Fruit fly (Drosophila melanogaster): ENCODE results near the gene zpg.

zpg gene

dm6 chr3L:6576709-6577108 is 29.1 kb downstream of the zpg start (continued):
- TF ChIP-seq CG16779 (GFP tag; IDR thresholded peaks at IDR 0.05) (0 out of 2 replicates have a peak, but pooled peaks have one; percentile 30), dimm (GFP tag; IDR thresholded peaks at IDR 0.05) (peak; percentile 36; the same call in 1 of the 2 replicates), CG12104 (GFP tag; optimal IDR thresholded peaks at IDR 0.05) (peak; percentile 7), abd-A (tag; optimal IDR thresholded peaks at IDR 0.05) (no peak), BtbVII (GFP tag; optimal IDR thresholded peaks at IDR 0.05) (peak; percentile 49), CG4328 (GFP tag; optimal IDR thresholded peaks at IDR 0.05) (no peak), Atf-2 (GFP tag; optimal IDR thresholded peaks at IDR 0.05) (peak; percentile 13), CG12219 (GFP tag; optimal IDR thresholded peaks at IDR 0.05) (peak; percentile 68), CG4707 (GFP tag; optimal IDR thresholded peaks at IDR 0.05) (peak; percentile 76), CG4404 (GFP tag; IDR thresholded peaks at IDR 0.05) (no peak), CG18476 (GFP tag; optimal IDR thresholded peaks at IDR 0.05) (no peak), CG10543 (GFP tag; optimal IDR thresholded peaks at IDR 0.05) (no peak), CG11093 (GFP tag; IDR thresholded peaks at IDR 0.05) (peak; percentile 51; the same call in 1 of the 3 replicates), ssp (GFP tag; IDR thresholded peaks at IDR 0.05) (peak; percentile 30; the same call in 1 of the 2 replicates), CG7786 (GFP tag; optimal IDR thresholded peaks at IDR 0.05) (no peak), CG3407 (GFP tag; optimal IDR thresholded peaks at IDR 0.05) (no peak), C15 (GFP tag; IDR thresholded peaks at IDR 0.05) (peak; percentile 51; the same call in 1 of the 3 replicates), CG12942 (GFP tag; optimal IDR thresholded peaks at IDR 0.05) (peak; percentile 25), eyg (GFP tag; optimal IDR thresholded peaks at IDR 0.05) (peak; percentile 32), CG16863 (GFP tag; optimal IDR thresholded peaks at IDR 0.05) (peak; percentile 36), disco-r (GFP tag; optimal IDR thresholded peaks at IDR 0.05) (no peak), Fer2 (tag; optimal IDR thresholded peaks at IDR 0.05) (no peak), CG33213 (GFP tag; optimal IDR thresholded peaks at IDR 0.05) (no peak), Spps (tag; optimal IDR thresholded peaks at IDR 0.05) (no peak), ap (GFP tag; IDR thresholded peaks at IDR 0.05) (0 out of 2 replicates have a peak, but pooled peaks have one; percentile 32)

dm6 chr3L:6561052-6561451 is 44.8 kb downstream of the zpg start:
- TF ChIP-seq CG3281 (GFP tag; optimal IDR thresholded peaks at IDR 0.05) (no peak), CG18619 (GFP tag; optimal IDR thresholded peaks at IDR 0.05) (no peak), NfI (GFP tag; optimal IDR thresholded peaks at IDR 0.05) (no peak), CG10431 (GFP tag; optimal IDR thresholded peaks at IDR 0.05) (no peak), salm (tag; optimal IDR thresholded peaks at IDR 0.05) (no peak), ssp (GFP tag; IDR thresholded peaks at IDR 0.05) (no peak), zfh1 (GFP tag; IDR thresholded peaks at IDR 0.05) (peak; percentile 31; the same call in 1 of the 3 replicates), Atf-2 (GFP tag; optimal IDR thresholded peaks at IDR 0.05) (no peak), CG16779 (GFP tag; IDR thresholded peaks at IDR 0.05) (no peak), CG3163 (GFP tag; optimal IDR thresholded peaks at IDR 0.05) (no peak), Blimp-1 (GFP tag; optimal IDR thresholded peaks at IDR 0.05) (no peak), org-1 (GFP tag; optimal IDR thresholded peaks at IDR 0.05) (no peak), CG9876 (GFP tag; optimal IDR thresholded peaks at IDR 0.05) (no peak), Abd-B (GFP tag; optimal IDR thresholded peaks at IDR 0.05) (no peak), Poxn (GFP tag; IDR thresholded peaks at IDR 0.05) (no peak), CG1024 (GFP tag; IDR thresholded peaks at IDR 0.05) (no peak), tap (tag; optimal IDR thresholded peaks at IDR 0.05) (no peak), Lim3 (GFP tag; IDR thresholded peaks at IDR 0.05) (no peak), dmrt99B (tag; optimal IDR thresholded peaks at IDR 0.05) (no peak), ci (GFP tag; IDR thresholded peaks at IDR 0.05) (peak; percentile 11; the same call in 1 of the 3 replicates), Ssrp (tag; optimal IDR thresholded peaks at IDR 0.05) (peak; percentile 23), CG3407 (GFP tag; optimal IDR thresholded peaks at IDR 0.05) (no peak), twi (tag; optimal IDR thresholded peaks at IDR 0.05) (peak; percentile 40), kni (GFP tag; optimal IDR thresholded peaks at IDR 0.05) (no peak), CG14667 (GFP tag; IDR thresholded peaks at IDR 0.05) (no peak), CG8388 (GFP tag; optimal IDR thresholded peaks at IDR 0.05) (no peak), amos (GFP tag; IDR thresholded peaks at IDR 0.05; ENCODE audit: partially characterized antibody) (no peak), dmrt11E (tag; optimal IDR thresholded peaks at IDR 0.05) (peak; percentile 42), bbx (GFP tag; IDR thresholded peaks at IDR 0.05; ENCODE audit: partially characterized antibody) (no peak), br (optimal IDR thresholded peaks at IDR 0.05) (no peak)

All from whole organism, embryonic.